Worm (Caenorhabditis elegans) whole organism, dauer: Measurements from ENCODE around the gene ZK1248.4.
"Not testable (repeated sequence)": the region's sequence is repeated elsewhere in the genome, so short reads cannot be mapped to it uniquely, and the experiment has no call there.

Experiments
- unc-62 ChIP-seq: sonication (generic microtip); optimal IDR thresholded peaks from 2 replicates; lab custom pipeline; 2017; ENCODE audit warnings: missing biosample characterization, missing genetic modification reagents, missing genetic modification characterization

Gene ZK1248.4

ce11 chrII:5805303-5805702, 13.1 kb upstream of the ZK1248.4 start, which contains the start of gene K05F1.10:
Gene K05F1.10 (minus strand): TSS chrII:5805473.
- no peak for TF ChIP-seq unc-62 (GFP tag; lab: Kevin White, UChicago)

DNA sequence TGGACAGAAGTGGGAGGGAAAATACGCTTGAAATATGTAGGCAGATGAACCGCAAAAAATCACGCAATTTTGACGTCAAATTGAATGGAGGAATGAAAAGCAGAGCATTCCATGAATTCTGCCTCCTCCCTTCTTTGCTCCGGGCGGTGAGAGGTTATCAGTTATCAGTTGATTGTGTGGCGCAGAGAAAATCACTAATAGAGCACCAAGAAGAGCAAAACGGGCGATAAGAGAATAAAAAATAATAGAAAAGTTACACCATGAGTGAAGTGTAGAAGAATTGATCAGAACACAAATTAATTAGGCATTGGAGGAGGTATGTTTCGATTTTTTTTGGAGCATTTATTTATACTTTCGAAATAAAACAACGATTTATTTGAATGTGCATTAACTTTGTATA, 11.8 kb upstream of the ZK1248.4 start:
- no peak for TF ChIP-seq unc-62 (GFP tag; lab: Kevin White, UChicago)

- no peak for TF ChIP-seq unc-62 (GFP tag; lab: Kevin White, UChicago)
Measured at ce11 chrII:5810230-5810629, 8.2 kb upstream of the ZK1248.4 start, which contains the start of the genes msp-64 and ZK1248.5. Gene msp-64 (minus strand): TSS chrII:5810330. Gene ZK1248.5 (plus strand): TSS chrII:5810514.

DNA sequence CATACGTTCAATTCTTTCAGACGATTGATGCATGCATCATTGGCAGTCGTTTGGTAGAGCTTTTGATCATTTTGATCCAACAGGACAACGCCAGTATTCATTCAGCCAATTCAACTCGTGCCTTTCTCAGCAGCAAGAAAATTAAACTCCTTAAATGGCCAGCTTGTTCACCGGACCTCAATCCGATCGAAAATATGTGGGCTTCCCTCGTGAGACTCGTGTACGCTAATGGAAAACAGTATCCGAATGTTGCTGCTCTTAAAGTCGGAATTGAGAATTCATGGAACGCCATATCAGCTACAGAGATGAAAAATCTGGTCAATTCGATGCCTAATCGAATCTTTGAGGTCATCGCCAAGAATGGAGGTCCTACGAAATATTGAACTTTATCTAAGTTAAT, 3.0 kb upstream of the ZK1248.4 start, which contains the start of gene wago-5:
Gene wago-5, minus strand, starts transcription at position 101 of the 400 bp plus-strand sequence.
- not testable (repeated sequence) for TF ChIP-seq unc-62 (GFP tag; lab: Kevin White, UChicago)

DNA sequence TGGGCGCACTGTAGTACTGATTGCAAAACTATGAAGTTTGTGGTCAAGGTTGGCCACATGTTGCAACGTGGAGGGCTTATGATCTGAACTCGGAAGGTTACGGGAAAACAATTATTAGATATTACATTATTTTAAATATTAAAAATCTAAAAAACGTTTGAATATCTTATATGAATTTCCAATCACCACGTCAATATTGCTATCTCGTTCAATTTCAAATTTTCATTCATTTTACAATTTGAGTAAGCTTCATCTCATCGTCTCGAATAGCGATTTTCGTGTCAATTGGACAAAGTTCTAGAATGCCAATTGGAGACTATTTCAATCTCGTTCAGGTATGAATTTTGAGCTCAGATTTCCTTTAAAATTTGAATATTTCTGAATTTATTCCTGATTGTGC, 2.1 kb upstream of the ZK1248.4 start, which contains the start of gene ZK1248.20:
Gene ZK1248.20, plus strand, starts transcription at position 301 of the 400 bp plus-strand sequence.
- no peak for TF ChIP-seq unc-62 (GFP tag; lab: Kevin White, UChicago)

- no peak for TF ChIP-seq unc-62 (GFP tag; lab: Kevin White, UChicago)
Measured at ce11 chrII:5819655-5820054, 1.3 kb downstream of the ZK1248.4 start.

- no peak for TF ChIP-seq unc-62 (GFP tag; lab: Kevin White, UChicago)
Measured at ce11 chrII:5820282-5820762, 1.9 kb downstream of the ZK1248.4 start, which contains the start of gene ehs-1. Gene ehs-1 (plus strand): TSS chrII:5820712.

- no peak for TF ChIP-seq unc-62 (GFP tag; lab: Kevin White, UChicago)
Measured at ce11 chrII:5827364-5827763, 9.0 kb downstream of the ZK1248.4 start, which contains the start of gene tbc-2. Gene tbc-2 (minus strand): TSS chrII:5827443.

DNA sequence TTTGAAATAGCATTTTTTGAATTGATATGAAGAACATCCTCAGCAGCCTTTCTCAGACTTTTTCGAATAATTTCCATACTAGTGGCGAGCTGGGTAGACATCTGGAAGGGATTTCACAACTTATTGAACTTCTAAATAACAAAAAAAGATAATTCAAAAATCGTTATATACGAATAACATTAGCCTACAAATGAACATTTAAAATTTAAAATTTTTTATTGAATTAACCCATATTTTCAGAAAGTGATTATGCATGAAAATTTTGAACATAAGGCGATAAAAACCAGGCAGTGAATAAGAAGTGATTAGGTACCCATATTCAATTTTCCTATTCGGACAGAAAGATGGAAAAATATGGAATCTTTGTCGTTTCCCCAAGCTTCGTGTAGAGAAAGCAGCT, 10.1 kb downstream of the ZK1248.4 start, which contains the start of gene ZK1248.11:
Gene ZK1248.11, minus strand, starts transcription at position 101 of the 400 bp plus-strand sequence.
- no peak for TF ChIP-seq unc-62 (GFP tag; lab: Kevin White, UChicago)

ce11 chrII:5829940-5830424, 11.6 kb downstream of the ZK1248.4 start, which contains the start of gene col-74:
Gene col-74 (plus strand): TSS chrII:5830374.
- no peak for TF ChIP-seq unc-62 (GFP tag; lab: Kevin White, UChicago)

ce11 chrII:5831373-5831772, 13.0 kb downstream of the ZK1248.4 start:
- TF ChIP-seq unc-62 (GFP tag; lab: Kevin White, UChicago), result no peak

ce11 chrII:5833136-5833535, 14.7 kb downstream of the ZK1248.4 start, which contains the start of gene gtap-1:
Gene gtap-1 (minus strand): TSS chrII:5833236.
- no peak for TF ChIP-seq unc-62 (GFP tag; lab: Kevin White, UChicago)

DNA sequence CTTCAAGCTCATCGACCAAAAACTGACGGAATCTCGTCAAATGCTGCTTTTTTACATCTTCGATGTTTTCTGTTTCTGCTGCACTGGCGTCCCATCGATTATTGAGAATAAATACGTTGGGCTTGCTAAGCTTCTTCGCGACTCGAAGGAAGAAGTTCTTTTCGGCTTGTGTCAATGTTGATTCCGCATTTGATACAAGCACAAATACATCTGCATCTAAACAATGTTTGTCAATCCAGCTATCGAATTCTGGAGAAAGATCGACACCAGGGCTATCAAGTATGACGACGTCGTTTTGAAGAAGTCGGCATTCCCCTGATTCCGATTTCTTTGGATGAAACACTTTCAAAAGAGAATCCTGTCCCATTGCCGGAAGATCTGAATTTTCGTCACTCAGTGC, 16.7 kb downstream of the ZK1248.4 start:
- no peak for TF ChIP-seq unc-62 (GFP tag; lab: Kevin White, UChicago)

DNA sequence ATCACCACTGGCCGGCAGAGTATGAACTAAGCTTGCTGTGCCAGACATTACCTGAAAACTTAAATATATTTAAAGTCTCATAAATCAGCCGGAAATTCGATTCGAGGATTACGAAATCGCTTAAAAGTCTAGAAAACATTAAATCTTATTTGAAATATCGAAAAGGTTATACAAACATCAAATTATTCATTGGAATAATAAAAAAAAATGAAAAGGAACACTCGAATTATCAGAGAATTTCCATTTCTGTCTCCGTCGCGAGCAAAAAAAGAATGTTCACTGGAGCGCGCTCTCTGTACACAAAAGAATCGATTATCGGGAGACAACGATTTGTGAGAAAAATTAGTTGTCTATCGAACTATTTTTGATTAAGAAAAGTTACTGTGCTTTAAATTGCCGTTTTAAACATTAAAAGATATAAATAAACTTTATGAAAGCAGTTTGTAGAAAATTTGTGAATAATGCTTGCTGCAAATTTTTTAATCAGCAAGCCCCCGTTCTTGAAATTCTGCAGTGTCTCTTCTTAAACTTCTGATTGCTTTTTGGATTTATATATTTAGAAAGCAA, 17.8 kb downstream of the ZK1248.4 start, which contains the start of gene fzo-1:
Gene fzo-1, minus strand, starts transcription at position 51 of the 567 bp plus-strand sequence.
- TF ChIP-seq unc-62 (GFP tag; lab: Kevin White, UChicago), result no peak

DNA sequence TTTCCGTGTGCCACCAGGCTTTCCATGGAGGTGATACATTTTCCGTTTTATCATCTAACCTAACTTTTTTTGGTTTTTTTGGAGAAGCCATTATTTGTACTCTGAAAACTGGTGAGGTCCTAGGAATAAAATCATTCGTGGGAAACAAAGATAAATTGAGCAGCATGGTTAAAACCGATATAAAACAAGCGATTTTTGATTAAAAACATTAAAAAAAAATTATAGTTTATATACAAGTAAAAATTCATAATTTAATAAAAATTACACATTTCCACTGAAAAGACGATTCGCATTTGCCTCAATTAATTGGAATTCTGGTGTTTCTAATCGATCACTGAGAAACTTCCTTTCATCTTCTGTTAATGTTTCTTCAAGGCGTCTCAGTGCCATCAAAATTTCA, 20.1 kb downstream of the ZK1248.4 start, which contains the start of gene ZK1248.15:
Gene ZK1248.15, minus strand, starts transcription at position 101 of the 400 bp plus-strand sequence.
- TF ChIP-seq unc-62 (GFP tag; lab: Kevin White, UChicago), result no peak

DNA sequence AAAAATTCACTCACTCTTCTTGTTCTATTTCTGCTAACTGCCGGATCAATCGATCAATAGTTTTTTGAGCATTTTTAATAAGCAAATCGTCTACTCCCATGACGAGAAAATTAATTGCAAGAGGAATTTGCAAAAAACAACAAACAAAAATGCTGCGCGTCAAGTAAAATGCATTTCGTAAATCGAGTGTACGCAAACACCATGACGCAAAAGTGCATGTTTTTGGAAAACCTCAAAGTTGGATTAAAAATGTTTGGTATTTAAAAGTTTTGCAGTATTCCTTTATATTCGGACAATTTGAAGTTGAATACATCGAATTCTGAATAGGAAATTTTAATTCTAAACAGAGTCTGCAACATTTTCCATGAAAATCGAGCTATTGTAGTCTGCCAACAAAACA, 20.8 kb downstream of the ZK1248.4 start, which contains the start of gene ZK1248.19:
Gene ZK1248.19, minus strand, starts transcription at position 188 of the 400 bp plus-strand sequence.
- TF ChIP-seq unc-62 (GFP tag; lab: Kevin White, UChicago), result no peak
